Worm (Caenorhabditis elegans) whole organism, young adult: Measurements from ENCODE around the gene rabn-5.

ENCODE experiments used
- B0261.1 ChIP-seq: sonication (generic microtip); optimal IDR thresholded peaks from 2 replicates; lab custom pipeline; 2016; ENCODE audit warnings: mild to moderate bottlenecking, missing genetic modification characterization, moderate library complexity, missing compliant biosample characterization
- F37B4.10 ChIP-seq: fragments of 200-800 bp; sonication (Bioruptor generic); IDR thresholded peaks from 2 replicates; pipeline ENCODE4 v1.3.6; 2022; ENCODE audit warnings: missing genetic modification characterization, missing compliant biosample characterization
- ZK185.1 ChIP-seq: sonication (generic microtip); optimal IDR thresholded peaks from 2 replicates; lab custom pipeline; 2016; ENCODE audit warnings: mild to moderate bottlenecking, missing genetic modification characterization, missing compliant biosample characterization; ENCODE audit not compliant: poor library complexity, severe bottlenecking
- him-1 ChIP-seq: sonication (generic microtip); optimal IDR thresholded peaks from 2 replicates; lab custom pipeline; 2016; ENCODE audit warnings: missing genotype, missing genetic modification reagents, missing genetic modification characterization, missing compliant biosample characterization
- let-607 ChIP-seq, 2 experiments: fragments of 200-800 bp in 1 of 2; sonication (Bioruptor generic) in 1 of 2; sonication (generic microtip) in 1 of 2; optimal IDR thresholded peaks; 2 replicates each; lab custom pipeline; 2016 to 2018; ENCODE audit warnings: mild to moderate bottlenecking in 2 of 2, missing compliant biosample characterization in 2 of 2, missing genetic modification characterization in 2 of 2, moderate library complexity in 2 of 2, missing genotype in 1 of 2
- tlf-1 ChIP-seq: fragments of 200-800 bp; sonication (Bioruptor generic); optimal IDR thresholded peaks from 2 replicates; lab custom pipeline; 2018; ENCODE audit warnings: mild to moderate bottlenecking, missing genetic modification characterization, missing compliant biosample characterization
- ztf-18 ChIP-seq: sonication (generic microtip); optimal IDR thresholded peaks from 2 replicates; lab custom pipeline; 2016; ENCODE audit warnings: missing genotype, mild to moderate bottlenecking, missing genetic modification characterization, missing compliant biosample characterization

ce11 chrIII:5846412-5846811 lies 17.9 kb upstream of the rabn-5 start:
- TF ChIP-seq tlf-1 (no peak), ztf-18 (tag; lab: Kevin White, UChicago) (no peak), ZK185.1 (no peak), let-607 (tag; optimal IDR thresholded peaks at IDR 0.05; lab: Kevin White, UChicago) (no peak), F37B4.10 (GFP tag; lab: Robert Waterston, UW) (no peak), him-1 (tag; lab: Kevin White, UChicago) (no peak), B0261.1 (no peak)
